Fruit fly (Drosophila melanogaster) whole organism, embryonic: ENCODE results near the gene SerRS.

Experiments
- Abd-B ChIP-seq: fragments of 200-800 bp; sonication (Bioruptor generic); optimal IDR thresholded peaks from 2 replicates; lab custom pipeline; 2018; ENCODE audit warnings: missing biosample characterization, mild to moderate bottlenecking, missing genetic modification characterization, moderate library complexity
- Asciz ChIP-seq: fragments of 200-800 bp; sonication (Bioruptor generic); optimal IDR thresholded peaks from 2 replicates; lab custom pipeline; 2017; ENCODE audit warnings: missing biosample characterization, mild to moderate bottlenecking, missing genetic modification characterization, missing genetic modification reagents
- CG10366 ChIP-seq: fragments of 200-800 bp; sonication (Bioruptor generic); IDR thresholded peaks from 2 replicates; pipeline ENCODE4 v1.3.6; 2022; ENCODE audit warnings: missing biosample characterization, missing genetic modification characterization
- CG14441 ChIP-seq: fragments of 200-800 bp; sonication (Bioruptor generic); IDR thresholded peaks from 2 replicates; pipeline ENCODE4 v1.3.6; 2022; ENCODE audit warnings: missing biosample characterization, missing genetic modification characterization
- CG14965 ChIP-seq: fragments of 200-800 bp; sonication (Bioruptor generic); optimal IDR thresholded peaks from 2 replicates; lab custom pipeline; 2016; ENCODE audit warnings: missing biosample characterization, missing genetic modification characterization, borderline replicate concordance
- CG15011 ChIP-seq: fragments of 200-800 bp; sonication (Bioruptor generic); optimal IDR thresholded peaks from 3 replicates; lab custom pipeline; 2018; ENCODE audit warnings: missing biosample characterization, mild to moderate bottlenecking, missing genetic modification characterization
- CG16779 ChIP-seq: fragments of 200-800 bp; sonication (Bioruptor generic); IDR thresholded peaks from 2 replicates; pipeline ENCODE4 v1.3.6; 2022; ENCODE audit warnings: missing biosample characterization, missing genetic modification characterization
- CG17361 ChIP-seq: fragments of 200-800 bp; sonication (Bioruptor generic); IDR thresholded peaks from 3 replicates; pipeline ENCODE4 v1.3.6; 2022; ENCODE audit warnings: missing biosample characterization, missing genetic modification characterization
- CG33557 ChIP-seq: fragments of 200-800 bp; sonication (Bioruptor generic); optimal IDR thresholded peaks from 2 replicates; lab custom pipeline; 2019; ENCODE audit warnings: missing biosample characterization, mild to moderate bottlenecking, missing genetic modification characterization, moderate library complexity
- CG34422 ChIP-seq: fragments of 200-800 bp; sonication (Bioruptor generic); IDR thresholded peaks from 3 replicates; pipeline ENCODE4 v1.3.6; 2022; ENCODE audit warnings: missing biosample characterization, missing genetic modification characterization
- CG4282 ChIP-seq: fragments of 200-800 bp; sonication (Bioruptor generic); optimal IDR thresholded peaks from 2 replicates; lab custom pipeline; 2016; ENCODE audit warnings: missing biosample characterization, missing genetic modification characterization
- CG5953 ChIP-seq: fragments of 200-800 bp; sonication (Bioruptor generic); IDR thresholded peaks from 2 replicates; pipeline ENCODE4 v1.3.6; 2022; ENCODE audit warnings: missing biosample characterization, missing genetic modification characterization
- CG7987 ChIP-seq: fragments of 200-800 bp; sonication (Bioruptor generic); optimal IDR thresholded peaks from 2 replicates; lab custom pipeline; 2018; ENCODE audit warnings: missing biosample characterization, mild to moderate bottlenecking, missing genetic modification characterization, moderate library complexity
- CG8290 ChIP-seq, 3 experiments: fragments of 200-800 bp; sonication (Bioruptor generic); optimal IDR thresholded peaks; 2 replicates each; lab custom pipeline; 2016 to 2019; ENCODE audit warnings: missing biosample characterization in 3 of 3, missing genetic modification characterization in 3 of 3, mild to moderate bottlenecking in 2 of 3, moderate library complexity in 1 of 3
- CG8388 ChIP-seq: fragments of 200-800 bp; sonication (Bioruptor generic); optimal IDR thresholded peaks from 2 replicates; lab custom pipeline; 2019; ENCODE audit warnings: missing biosample characterization, mild to moderate bottlenecking, missing genetic modification characterization, moderate library complexity
- CG8944 ChIP-seq: fragments of 200-800 bp; sonication (Bioruptor generic); optimal IDR thresholded peaks from 3 replicates; lab custom pipeline; 2016; ENCODE audit warnings: missing biosample characterization, missing genetic modification characterization
- CG9876 ChIP-seq: fragments of 200-800 bp; sonication (Bioruptor generic); optimal IDR thresholded peaks from 2 replicates; lab custom pipeline; 2016; ENCODE audit warnings: missing biosample characterization, missing genetic modification characterization
- Dip2 ChIP-seq: fragments of 200-800 bp; sonication (Bioruptor generic); IDR thresholded peaks from 2 replicates; pipeline ENCODE4 v1.3.6; 2022; ENCODE audit warnings: missing biosample characterization, missing genetic modification characterization
- Dip3 ChIP-seq: fragments of 200-800 bp; sonication (Bioruptor generic); optimal IDR thresholded peaks from 3 replicates; lab custom pipeline; 2016; ENCODE audit warnings: missing biosample characterization, missing genetic modification characterization
- Elba2 ChIP-seq: fragments of 200-800 bp; sonication (Bioruptor generic); optimal IDR thresholded peaks from 3 replicates; lab custom pipeline; 2016; ENCODE audit warnings: missing biosample characterization, missing genetic modification characterization
- Hand ChIP-seq: fragments of 200-800 bp; sonication (Bioruptor generic); optimal IDR thresholded peaks from 2 replicates; lab custom pipeline; 2017; ENCODE audit warnings: mild to moderate bottlenecking, missing biosample characterization, missing genetic modification reagents, missing genetic modification characterization
- HmgZ ChIP-seq: fragments of 200-800 bp; sonication (Bioruptor generic); optimal IDR thresholded peaks from 2 replicates; lab custom pipeline; 2018; ENCODE audit warnings: missing biosample characterization, mild to moderate bottlenecking, missing genetic modification characterization
- MBD-R2 ChIP-seq: fragments of 200-800 bp; sonication (Bioruptor generic); IDR thresholded peaks from 2 replicates; pipeline ENCODE4 v1.3.6; 2022; ENCODE audit warnings: missing biosample characterization, missing genetic modification characterization
- Myb ChIP-seq: fragments of 200-800 bp; sonication (Bioruptor generic); optimal IDR thresholded peaks from 2 replicates; lab custom pipeline; 2016; ENCODE audit warnings: missing biosample characterization, missing genetic modification characterization
- Neu2 ChIP-seq: fragments of 200-800 bp; sonication (Bioruptor generic); optimal IDR thresholded peaks from 3 replicates; lab custom pipeline; 2016; ENCODE audit warnings: missing biosample characterization, missing genetic modification characterization, borderline replicate concordance
- Oli ChIP-seq: fragments of 200-800 bp; sonication (Bioruptor generic); optimal IDR thresholded peaks from 2 replicates; lab custom pipeline; 2018; ENCODE audit warnings: missing biosample characterization, mild to moderate bottlenecking, missing genetic modification characterization, moderate library complexity
- Rx ChIP-seq: fragments of 200-800 bp; sonication (Bioruptor generic); IDR thresholded peaks from 2 replicates; pipeline ENCODE4 v1.3.6; 2022; ENCODE audit warnings: missing biosample characterization, missing genetic modification characterization
- Spps ChIP-seq: fragments of 200-800 bp; sonication (Bioruptor generic); optimal IDR thresholded peaks from 2 replicates; lab custom pipeline; 2018; ENCODE audit warnings: missing biosample characterization, mild to moderate bottlenecking, missing genetic modification characterization
- TFAM ChIP-seq: fragments of 200-800 bp; sonication (Bioruptor generic); optimal IDR thresholded peaks from 2 replicates; lab custom pipeline; 2017; ENCODE audit warnings: missing biosample characterization, missing genetic modification characterization, inconsistent platforms
- abd-A ChIP-seq: fragments of 200-800 bp; sonication (Bioruptor generic); optimal IDR thresholded peaks from 3 replicates; lab custom pipeline; 2019; ENCODE audit warnings: missing biosample characterization, mild to moderate bottlenecking, missing genetic modification characterization, moderate library complexity
- ato ChIP-seq: fragments of 200-800 bp; sonication (Bioruptor generic); IDR thresholded peaks from 2 replicates; pipeline ENCODE4 v1.3.6; 2022; ENCODE audit warnings: missing biosample characterization, missing genetic modification characterization; ENCODE audit not compliant: partially characterized antibody
- chif ChIP-seq, 2 experiments: fragments of 200-800 bp; sonication (Bioruptor generic); optimal IDR thresholded peaks; 3 replicates each; lab custom pipeline; 2016; ENCODE audit warnings: missing biosample characterization in 2 of 2, missing genetic modification characterization in 2 of 2
- chinmo ChIP-seq: fragments of 200-800 bp; sonication (Bioruptor generic); IDR thresholded peaks from 4 replicates; pipeline ENCODE4 v1.3.6; 2022; ENCODE audit warnings: missing biosample characterization, missing genetic modification characterization; ENCODE audit not compliant: partially characterized antibody
- dysf ChIP-seq: fragments of 200-800 bp; sonication (Bioruptor generic); IDR thresholded peaks from 3 replicates; pipeline ENCODE4 v1.3.6; 2022; ENCODE audit warnings: missing biosample characterization, missing genetic modification characterization
- gro ChIP-seq: fragments of 200-800 bp; sonication (Bioruptor generic); optimal IDR thresholded peaks from 2 replicates; lab custom pipeline; 2016; ENCODE audit warnings: missing biosample characterization, missing genetic modification characterization
- her ChIP-seq: fragments of 200-800 bp; sonication (Bioruptor generic); optimal IDR thresholded peaks from 2 replicates; lab custom pipeline; 2016; ENCODE audit warnings: missing biosample characterization, missing genetic modification characterization
- inv ChIP-seq: fragments of 200-800 bp; sonication (Bioruptor generic); IDR thresholded peaks from 2 replicates; pipeline ENCODE4 v1.3.6; 2022; ENCODE audit warnings: missing biosample characterization, missing genetic modification characterization; ENCODE audit not compliant: partially characterized antibody
- jigr1 ChIP-seq: fragments of 200-800 bp; sonication (Bioruptor generic); IDR thresholded peaks from 3 replicates; pipeline ENCODE4 v1.3.6; 2022; ENCODE audit warnings: missing biosample characterization, missing genetic modification characterization
- lola ChIP-seq, 3 experiments: fragments of >200 bp in 2 of 3; fragments of 200-800 bp in 1 of 3; sonication (Bioruptor generic) in 1 of 3; optimal IDR thresholded peaks; 2 replicates each; lab custom pipeline; 2017 to 2019; ENCODE audit warnings: missing biosample characterization in 3 of 3, missing genetic modification characterization in 3 of 3, mild to moderate bottlenecking in 1 of 3, moderate library complexity in 1 of 3
- mld ChIP-seq: fragments of 200-800 bp; sonication (Bioruptor generic); IDR thresholded peaks from 3 replicates; pipeline ENCODE4 v1.3.6; 2022; ENCODE audit warnings: missing biosample characterization, missing genetic modification characterization; ENCODE audit not compliant: partially characterized antibody
- oc ChIP-seq: fragments of 200-800 bp; sonication (Bioruptor generic); optimal IDR thresholded peaks from 2 replicates; lab custom pipeline; 2018; ENCODE audit warnings: missing biosample characterization, mild to moderate bottlenecking, missing genetic modification characterization, moderate library complexity
- pan ChIP-seq, 4 experiments: fragments of >200 bp in 3 of 4; fragments of 200-800 bp in 1 of 4; sonication (Bioruptor generic) in 1 of 4; optimal IDR thresholded peaks in 3 of 4; IDR thresholded peaks in 1 of 4; 2 replicates each; pipeline versions ENCODE4 v1.3.6 to Lab custom; 2017 to 2022; ENCODE audit warnings: missing biosample characterization in 2 of 4, missing genetic modification characterization in 2 of 4, mixed read lengths in 1 of 4
- pzg ChIP-seq: fragments of 200-800 bp; sonication (Bioruptor generic); optimal IDR thresholded peaks from 3 replicates; lab custom pipeline; 2018; ENCODE audit warnings: missing biosample characterization, mild to moderate bottlenecking, missing genetic modification characterization, moderate library complexity
- run ChIP-seq: fragments of 200-800 bp; sonication (Bioruptor generic); optimal IDR thresholded peaks from 3 replicates; lab custom pipeline; 2018; ENCODE audit warnings: missing biosample characterization, mild to moderate bottlenecking, missing genetic modification characterization
- salm ChIP-seq: fragments of 200-800 bp; sonication (Bioruptor generic); optimal IDR thresholded peaks from 2 replicates; lab custom pipeline; 2018; ENCODE audit warnings: missing biosample characterization, mild to moderate bottlenecking, missing genetic modification characterization
- scrt ChIP-seq: fragments of 200-800 bp; sonication (Bioruptor generic); optimal IDR thresholded peaks from 2 replicates; lab custom pipeline; 2018; ENCODE audit warnings: missing biosample characterization, mild to moderate bottlenecking, missing genetic modification characterization, moderate library complexity
- stwl ChIP-seq: fragments of 200-800 bp; sonication (Bioruptor generic); optimal IDR thresholded peaks from 3 replicates; lab custom pipeline; 2018; ENCODE audit warnings: missing biosample characterization, mild to moderate bottlenecking, missing genetic modification characterization, moderate library complexity
- zen ChIP-seq: fragments of 200-800 bp; sonication (Bioruptor generic); optimal IDR thresholded peaks from 3 replicates; lab custom pipeline; 2018; ENCODE audit warnings: missing biosample characterization, mild to moderate bottlenecking, missing genetic modification characterization, moderate library complexity
- zfh1 ChIP-seq: fragments of 200-800 bp; sonication (Bioruptor generic); IDR thresholded peaks from 3 replicates; pipeline ENCODE4 v1.3.6; 2022; ENCODE audit warnings: missing biosample characterization, missing genetic modification characterization

The SerRS gene

DNA sequence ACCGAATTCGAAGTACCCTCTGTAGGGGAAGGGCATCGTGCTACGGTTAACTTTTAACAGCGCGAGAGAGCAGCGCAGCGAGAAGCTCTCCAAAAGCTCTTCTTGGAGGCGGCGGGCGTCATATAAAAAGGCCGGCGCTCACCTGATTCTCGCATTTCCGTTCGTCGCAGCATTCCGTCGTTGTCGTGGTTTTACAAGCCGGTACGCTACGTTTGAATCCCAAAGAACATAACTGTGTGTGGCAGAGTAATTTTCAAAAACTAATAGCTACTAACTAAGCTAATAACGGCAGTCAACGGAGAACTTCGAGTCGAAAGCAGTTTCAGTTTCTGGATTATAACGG lies 19.2 kb upstream of the SerRS start, which contains the start of gene FASN1 (continued):
- no peak for TF ChIP-seq zen (tag; lab: Kevin White, UChicago)
- no peak for TF ChIP-seq CG17361 (GFP tag; lab: Robert Waterston, UW)
- no peak for TF ChIP-seq Dip2 (GFP tag; lab: Robert Waterston, UW)
- no peak for TF ChIP-seq CG33557 (GFP tag; lab: Kevin White, UChicago)
- TF ChIP-seq CG5953 (GFP tag; lab: Robert Waterston, UW): no peak
- no peak for TF ChIP-seq CG10366
- no peak for TF ChIP-seq Neu2 (GFP tag; lab: Kevin White, UChicago)
- no peak for TF ChIP-seq Elba2 (GFP tag; lab: Kevin White, UChicago)
- peak; percentile 34; the same call in 1 of the 3 replicates for TF ChIP-seq zfh1 (GFP tag; lab: Robert Waterston, UW)
- no peak for TF ChIP-seq salm (tag; lab: Kevin White, UChicago)
- peak; percentile 12 for TF ChIP-seq Hand (GFP tag; lab: Kevin White, UChicago)
- TF ChIP-seq Oli: no peak
- TF ChIP-seq Asciz (GFP tag; lab: Kevin White, UChicago): no peak
- no peak for TF ChIP-seq CG14965 (GFP tag; lab: Kevin White, UChicago)
- TF ChIP-seq run: no peak
- TF ChIP-seq lola (GFP tag; optimal IDR thresholded peaks at IDR 0.05; lab: Kevin White, UChicago): no peak
- no peak for TF ChIP-seq CG8944 (GFP tag; lab: Kevin White, UChicago)
- no peak for TF ChIP-seq Dip3
- TF ChIP-seq her (GFP tag; lab: Kevin White, UChicago): peak; percentile 1
- no peak for TF ChIP-seq HmgZ (tag; lab: Kevin White, UChicago)
- TF ChIP-seq pzg (GFP tag; lab: Kevin White, UChicago): no peak
- no peak for TF ChIP-seq Rx (GFP tag; lab: Robert Waterston, UW)
- TF ChIP-seq scrt (GFP tag; lab: Kevin White, UChicago): no peak
- no peak for TF ChIP-seq CG9876 (GFP tag; lab: Kevin White, UChicago)
- peak; percentile 64 for TF ChIP-seq CG7987 (GFP tag; lab: Kevin White, UChicago)
- TF ChIP-seq chif (GFP tag; optimal IDR thresholded peaks at IDR 0.05; lab: Kevin White, UChicago): no peak
- no peak for TF ChIP-seq stwl (tag; lab: Kevin White, UChicago)
- TF ChIP-seq CG34422 (GFP tag; lab: Robert Waterston, UW): peak; percentile 60; the same call in 1 of the 3 replicates
- TF ChIP-seq CG8290 (GFP tag; optimal IDR thresholded peaks at IDR 0.05; lab: Kevin White, UChicago): no peak
- TF ChIP-seq CG8290 (tag; optimal IDR thresholded peaks at IDR 0.05; lab: Kevin White, UChicago): peak in 1 of 2 experiments; percentile 68
- peak; percentile 25; the same call in 1 of the 2 replicates for TF ChIP-seq inv (GFP tag; lab: Robert Waterston, UW)
- TF ChIP-seq chinmo (GFP tag; lab: Robert Waterston, UW): 0 out of 4 replicates have a peak, but pooled peaks have one; percentile 60
- TF ChIP-seq CG14441 (GFP tag; lab: Robert Waterston, UW): 0 out of 2 replicates have a peak, but pooled peaks have one; percentile 12
- TF ChIP-seq jigr1 (GFP tag; lab: Robert Waterston, UW): no peak
- TF ChIP-seq oc: no peak
- TF ChIP-seq pan (optimal IDR thresholded peaks at IDR 0.05; lab: Kevin White, UChicago): no peak
- no peak for TF ChIP-seq pan (GFP tag; optimal IDR thresholded peaks at IDR 0.05 in 1 of 2, IDR thresholded peaks at IDR 0.05 in 1 of 2)
- no peak for TF ChIP-seq dysf (GFP tag; lab: Robert Waterston, UW)
- no peak for TF ChIP-seq CG15011 (GFP tag; lab: Kevin White, UChicago)
- no peak for TF ChIP-seq CG8388
- peak; percentile 31 for TF ChIP-seq Myb (GFP tag; lab: Kevin White, UChicago)
- TF ChIP-seq CG16779 (GFP tag; lab: Robert Waterston, UW): no peak; the same call in 1 of the 2 replicates
- TF ChIP-seq MBD-R2 (GFP tag; lab: Robert Waterston, UW): peak; percentile 31; the same call in 1 of the 2 replicates
- TF ChIP-seq abd-A (tag; lab: Kevin White, UChicago): no peak
- TF ChIP-seq CG4282 (GFP tag; lab: Kevin White, UChicago): peak; percentile 1
- TF ChIP-seq Abd-B (GFP tag; lab: Kevin White, UChicago): no peak
- TF ChIP-seq gro: peak; percentile 59
- TF ChIP-seq ato (GFP tag; lab: Robert Waterston, UW): no peak
- no peak for TF ChIP-seq Spps (tag; lab: Kevin White, UChicago)
- no peak for TF ChIP-seq TFAM
- TF ChIP-seq mld (GFP tag; lab: Robert Waterston, UW): no peak
